Worm (Caenorhabditis elegans): Measurements from ENCODE around the gene arc-1.
A peak's percentile ranks its signal among the peaks of the same experiment; 100 is the strongest.

arc-1 gene

DNA sequence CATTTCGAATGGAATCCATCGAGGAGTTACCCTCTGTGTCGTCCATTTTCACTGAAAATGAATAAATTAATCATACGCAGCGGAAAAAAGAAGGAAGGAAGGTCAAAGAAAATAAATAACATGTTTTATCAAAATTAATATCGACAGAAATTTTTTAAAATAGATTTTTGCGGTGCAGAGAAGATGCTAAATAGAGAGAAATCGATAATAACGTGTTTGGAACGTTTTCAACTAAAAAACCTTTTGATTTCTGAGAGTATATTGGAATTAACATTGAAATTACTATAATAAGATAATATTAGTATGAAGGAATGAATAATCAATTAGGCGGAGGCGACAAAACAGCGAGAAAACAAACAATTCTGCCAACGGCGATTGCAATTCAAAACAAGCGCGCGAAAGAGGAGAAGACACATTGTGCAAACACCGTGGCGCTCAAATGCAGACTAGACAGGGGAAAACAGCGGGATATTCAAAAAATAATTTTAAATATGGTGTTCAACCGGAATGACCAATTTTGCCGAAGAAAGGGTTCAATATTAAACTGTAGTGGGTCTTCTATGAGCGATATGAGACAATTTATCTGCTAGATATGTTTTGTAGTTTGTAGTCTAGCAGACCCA is 41.8 kb downstream of the arc-1 start, which contains the start of gene wee-1.3:
Gene wee-1.3 (minus strand): TSS at position 51 of the 623 bp plus-strand sequence.
- TF ChIP-seq C17E4.6 (GFP tag; IDR thresholded peaks at IDR 0.05) = no peak
- peak; percentile 9 for TF ChIP-seq nhr-80 (tag; optimal IDR thresholded peaks at IDR 0.05)
- no peak for TF ChIP-seq F57C9.4 (tag; optimal IDR thresholded peaks at IDR 0.05)
- no peak for TF ChIP-seq snpc-4 (GFP tag; optimal IDR thresholded peaks at IDR 0.05)
- TF ChIP-seq snpc-4 (tag; optimal IDR thresholded peaks at IDR 0.05) = peak in 3 of 4 experiments; percentile 8 to 46 (median 45)
- peak; percentile 70; the same call in 1 of the 2 replicates for TF ChIP-seq attf-3 (GFP tag; conservative IDR thresholded peaks at IDR 0.05)
- TF ChIP-seq ztf-3 (GFP tag; optimal IDR thresholded peaks at IDR 0.05) = no peak
- TF ChIP-seq K12H6.12 (tag; optimal IDR thresholded peaks at IDR 0.05) = peak; percentile 17
- no peak for TF ChIP-seq hlh-12 (tag; optimal IDR thresholded peaks at IDR 0.05)
- peak; percentile 65 for TF ChIP-seq dox-1 (GFP tag; IDR thresholded peaks at IDR 0.05)
- peak; percentile 44; the same call in 1 of the 2 replicates for TF ChIP-seq nfyb-1 (GFP tag; IDR thresholded peaks at IDR 0.05)
- TF ChIP-seq ztf-18 (tag; optimal IDR thresholded peaks at IDR 0.05) = no peak
- TF ChIP-seq lin-54 (GFP tag; optimal IDR thresholded peaks at IDR 0.05) = peak; percentile 98
- TF ChIP-seq B0019.2 (GFP tag; conservative IDR thresholded peaks at IDR 0.05) = no peak
- TF ChIP-seq tbp1 (GFP tag; optimal IDR thresholded peaks at IDR 0.05) = peak; percentile 59
- TF ChIP-seq B0035.1 (tag; optimal IDR thresholded peaks at IDR 0.05) = no peak
- no peak for TF ChIP-seq F52B5.7 (tag; optimal IDR thresholded peaks at IDR 0.05)
- TF ChIP-seq unc-130 (GFP tag; optimal IDR thresholded peaks at IDR 0.05) = peak; percentile 48
- TF ChIP-seq aptf-3 (GFP tag; IDR thresholded peaks at IDR 0.05) = no peak
- no peak for TF ChIP-seq madf-10 (tag; optimal IDR thresholded peaks at IDR 0.05)
- peak; percentile 93 for TF ChIP-seq dpl-1 (GFP tag; optimal IDR thresholded peaks at IDR 0.05)
- TF ChIP-seq snpc-1.3 (tag; optimal IDR thresholded peaks at IDR 0.05; ENCODE audit: insufficient read depth) = no peak
- no peak for TF ChIP-seq hrde-1 (tag; optimal IDR thresholded peaks at IDR 0.05; ENCODE audit: borderline replicate concordance)
- TF ChIP-seq lsl-1 (GFP tag; optimal IDR thresholded peaks at IDR 0.05) = peak; percentile 50
- 0 out of 2 replicates have a peak, but pooled peaks have one; percentile 33 for TF ChIP-seq D2030.7 (GFP tag; IDR thresholded peaks at IDR 0.05)
- no peak for TF ChIP-seq ZK185.1 (tag; optimal IDR thresholded peaks at IDR 0.05; ENCODE audit: poor library complexity, severe bottlenecking)
- TF ChIP-seq pbrm-1 (GFP tag; IDR thresholded peaks at IDR 0.05) = peak; percentile 55; the same call in 1 of the 2 replicates
- peak; percentile 76 for TF ChIP-seq mcd-1 (GFP tag; IDR thresholded peaks at IDR 0.05)
- TF ChIP-seq ceh-100 (GFP tag; IDR thresholded peaks at IDR 0.05) = peak; percentile 22; the same call in 1 of the 2 replicates
- TF ChIP-seq ztf-25 (GFP tag; IDR thresholded peaks at IDR 0.05) = no peak
- TF ChIP-seq ztf-22 (GFP tag; optimal IDR thresholded peaks at IDR 0.05) = no peak
- TF ChIP-seq B0336.3 (GFP tag; IDR thresholded peaks at IDR 0.05) = peak; percentile 37; the same call in 1 of the 2 replicates
- TF ChIP-seq madf-6 (GFP tag; IDR thresholded peaks at IDR 0.05) = peak; percentile 78
- no peak for TF ChIP-seq bed-1 (GFP tag; IDR thresholded peaks at IDR 0.05)
- TF ChIP-seq C06A6.2 (GFP tag; conservative IDR thresholded peaks at IDR 0.05) = no peak
- TF ChIP-seq attf-5 (GFP tag; optimal IDR thresholded peaks at IDR 0.05) = peak; percentile 68
- no peak for TF ChIP-seq hmg-20 (GFP tag; IDR thresholded peaks at IDR 0.05)
- TF ChIP-seq let-607 (tag; optimal IDR thresholded peaks at IDR 0.05) = peak in 1 of 2 experiments; percentile 18
- no peak for TF ChIP-seq lin-26 (GFP tag; IDR thresholded peaks at IDR 0.05)
- TF ChIP-seq cebp-1 (GFP tag; IDR thresholded peaks at IDR 0.05) = no peak
- peak; percentile 56 for TF ChIP-seq cebp-1 (tag; optimal IDR thresholded peaks at IDR 0.05)
- TF ChIP-seq Y79H2A.3 (GFP tag; conservative IDR thresholded peaks at IDR 0.05) = no peak
- no peak for TF ChIP-seq B0261.1 (tag; optimal IDR thresholded peaks at IDR 0.05)
- TF ChIP-seq ceh-91 (GFP tag; IDR thresholded peaks at IDR 0.05) = peak; percentile 48; the same call in 1 of the 2 replicates
- TF ChIP-seq ekl-4 (GFP tag; IDR thresholded peaks at IDR 0.05) = peak; percentile 56
- TF ChIP-seq madf-8 (GFP tag; conservative IDR thresholded peaks at IDR 0.05) = peak; percentile 49
- TF ChIP-seq aptf-2 (GFP tag; conservative IDR thresholded peaks at IDR 0.05) = no peak
- TF ChIP-seq ceh-40 (GFP tag; IDR thresholded peaks at IDR 0.05) = no peak

Measured in whole organism, young adult.